Fruit fly (Drosophila melanogaster): ENCODE data around the gene CG43394.

The CG43394 gene

DNA sequence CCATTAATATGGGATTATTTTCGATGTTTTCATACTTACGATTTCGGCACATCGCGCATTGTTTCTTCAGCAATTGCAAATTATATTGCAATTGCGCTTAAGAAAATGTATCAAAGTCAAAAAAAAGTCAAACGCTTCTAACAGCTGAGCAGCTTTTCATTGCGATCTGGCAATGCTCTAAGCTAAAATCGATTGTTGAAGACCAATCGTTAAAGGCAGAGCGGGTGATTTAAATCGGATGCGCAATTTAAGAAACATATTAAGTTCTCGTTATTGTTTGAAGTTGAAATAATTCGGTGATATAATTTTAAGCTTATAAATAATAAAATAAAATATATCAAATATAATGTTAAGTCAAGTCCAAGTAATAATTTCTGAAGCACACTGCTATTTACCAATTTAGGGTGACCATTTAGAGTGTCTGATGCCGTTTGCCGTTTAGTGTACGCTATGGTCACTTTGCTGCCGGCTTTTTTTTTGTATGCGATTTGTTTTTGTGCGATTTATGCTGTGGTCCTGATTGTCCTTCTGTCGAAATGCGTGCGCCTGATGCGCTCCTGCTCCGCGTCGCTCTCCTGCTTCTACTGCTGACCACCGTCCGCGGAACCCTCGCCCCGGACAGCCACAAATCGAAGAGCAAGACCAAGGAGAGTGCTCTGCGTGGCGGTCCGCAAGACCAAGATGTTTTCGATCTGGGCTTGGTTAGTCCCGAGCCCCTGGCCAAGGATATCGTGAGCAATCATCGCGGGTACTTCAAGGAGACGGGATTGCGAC lies 51.4 kb downstream of the CG43394 start, which contains the start of the genes CG8475 and CG8460 (continued):
- TF ChIP-seq CG10565 (GFP tag; optimal IDR thresholded peaks at IDR 0.05) (no peak), Sin3A (optimal IDR thresholded peaks at IDR 0.05) (peak; percentile 18), CG17568 (GFP tag; optimal IDR thresholded peaks at IDR 0.05) (no peak), Hey (tag; optimal IDR thresholded peaks at IDR 0.05) (no peak), ATbp (GFP tag; optimal IDR thresholded peaks at IDR 0.05) (no peak), ham (GFP tag; IDR thresholded peaks at IDR 0.05) (no peak), CG8765 (GFP tag; IDR thresholded peaks at IDR 0.05) (no peak), Dip3 (GFP tag; optimal IDR thresholded peaks at IDR 0.05) (no peak), CG33213 (GFP tag; optimal IDR thresholded peaks at IDR 0.05) (no peak), CG7745 (tag; optimal IDR thresholded peaks at IDR 0.05) (no peak), ranshi (GFP tag; IDR thresholded peaks at IDR 0.05) (peak; percentile 75), CG11247 (GFP tag; IDR thresholded peaks at IDR 0.05) (no peak), Hmr (GFP tag; optimal IDR thresholded peaks at IDR 0.05) (no peak), fd64A (GFP tag; optimal IDR thresholded peaks at IDR 0.05) (no peak), CG7963 (GFP tag; IDR thresholded peaks at IDR 0.05; ENCODE audit: partially characterized antibody) (no peak), CG6175 (GFP tag; IDR thresholded peaks at IDR 0.05) (no peak), hkb (optimal IDR thresholded peaks at IDR 0.05) (no peak), hkb (GFP tag; IDR thresholded peaks at IDR 0.05) (no peak), fu2 (GFP tag; optimal IDR thresholded peaks at IDR 0.05) (no peak), exex (tag; optimal IDR thresholded peaks at IDR 0.05) (no peak), sens (GFP tag) (no peak), CG16815 (GFP tag; optimal IDR thresholded peaks at IDR 0.05) (no peak), Opbp (GFP tag; IDR thresholded peaks at IDR 0.05; ENCODE audit: partially characterized antibody) (no peak), her (GFP tag; optimal IDR thresholded peaks at IDR 0.05) (no peak), CG8281 (tag; optimal IDR thresholded peaks at IDR 0.05) (no peak), crol (GFP tag; IDR thresholded peaks at IDR 0.05) (no peak), CG2129 (GFP tag; IDR thresholded peaks at IDR 0.05; ENCODE audit: partially characterized antibody) (no peak), pzg (GFP tag; optimal IDR thresholded peaks at IDR 0.05) (peak; percentile 57), wek (GFP tag; optimal IDR thresholded peaks at IDR 0.05) (no peak), pros (GFP tag; optimal IDR thresholded peaks at IDR 0.05) (no peak), Dfd (GFP tag; optimal IDR thresholded peaks at IDR 0.05) (no peak), z (GFP tag; IDR thresholded peaks at IDR 0.05) (no peak), NK7.1 (GFP tag; optimal IDR thresholded peaks at IDR 0.05) (no peak), pfk (GFP tag; optimal IDR thresholded peaks at IDR 0.05) (no peak), jigr1 (GFP tag; IDR thresholded peaks at IDR 0.05) (no peak), TFAM (GFP tag; optimal IDR thresholded peaks at IDR 0.05) (no peak), stwl (tag; optimal IDR thresholded peaks at IDR 0.05) (peak; percentile 64), CG4360 (GFP tag; IDR thresholded peaks at IDR 0.05) (no peak), CG10979 (tag; optimal IDR thresholded peaks at IDR 0.05) (no peak), CG9215 (GFP tag; IDR thresholded peaks at IDR 0.05) (peak; percentile 69), CG18476 (GFP tag; optimal IDR thresholded peaks at IDR 0.05) (no peak), HLH54F (GFP tag; optimal IDR thresholded peaks at IDR 0.05) (no peak), Eip74EF (GFP tag; optimal IDR thresholded peaks at IDR 0.05) (no peak), MTF-1 (GFP tag; optimal IDR thresholded peaks at IDR 0.05; ENCODE audit: borderline replicate concordance) (no peak), Atf6 (GFP tag; IDR thresholded peaks at IDR 0.05) (no peak), CG7786 (GFP tag; optimal IDR thresholded peaks at IDR 0.05) (no peak), ttk (GFP tag; IDR thresholded peaks at IDR 0.05) (no peak), CG11560 (tag; IDR thresholded peaks at IDR 0.05) (no peak), oc (tag; optimal IDR thresholded peaks at IDR 0.05) (no peak), E2f1 (GFP tag; IDR thresholded peaks at IDR 0.05) (no peak), CG10321 (GFP tag; IDR thresholded peaks at IDR 0.05) (no peak)

Measured in whole organism, embryonic.